Worm (Caenorhabditis elegans): Measurements from ENCODE around the gene R08E3.1.

- TF ChIP-seq him-1 (tag; optimal IDR thresholded peaks at IDR 0.05) (no peak), W03F9.2 (tag; optimal IDR thresholded peaks at IDR 0.05) (no peak)
Observed at ce11 chrX:4800078-4800621, 22.3 kb upstream of the R08E3.1 start, which contains the start of gene mig-13.

Data from whole organism, L4/young adult.